Worm (Caenorhabditis elegans): ENCODE measurements around the gene C34D10.5.

Gene C34D10.5

DNA sequence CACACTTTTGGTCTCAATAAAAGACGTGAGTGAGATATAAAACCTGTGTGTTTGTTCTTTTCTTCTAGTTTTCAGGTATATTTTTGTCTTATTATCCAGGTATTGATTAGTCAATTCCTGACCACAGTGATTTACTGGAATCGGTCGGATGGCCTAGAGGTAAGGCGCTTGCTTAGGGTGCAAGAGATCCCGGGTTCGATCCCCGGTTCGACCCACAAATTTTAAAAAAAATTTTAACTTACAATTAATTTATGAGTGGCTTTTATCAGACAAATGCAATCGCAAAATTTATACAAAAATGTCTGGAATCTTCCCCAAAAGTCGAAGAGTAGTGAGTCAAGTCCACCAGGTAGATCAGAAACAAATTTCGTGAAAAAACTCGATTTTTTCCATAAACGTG lies 19.5 kb downstream of the C34D10.5 start (continued):
- TF ChIP-seq gei-17 (GFP tag; optimal IDR thresholded peaks at IDR 0.05) (no peak), ceh-58 (GFP tag; IDR thresholded peaks at IDR 0.05) (0 out of 2 replicates have a peak, but pooled peaks have one; percentile 80), cebp-1 (GFP tag; IDR thresholded peaks at IDR 0.05) (no peak), cebp-1 (tag; optimal IDR thresholded peaks at IDR 0.05) (no peak), Y79H2A.3 (GFP tag; conservative IDR thresholded peaks at IDR 0.05) (no peak), ztf-25 (GFP tag; IDR thresholded peaks at IDR 0.05) (peak; percentile 66; the same call in 1 of the 2 replicates), Y56A3A.18 (GFP tag; IDR thresholded peaks at IDR 0.05) (0 out of 2 replicates have a peak, but pooled peaks have one; percentile 55), ztf-3 (GFP tag; optimal IDR thresholded peaks at IDR 0.05) (no peak), egl-18 (GFP tag; IDR thresholded peaks at IDR 0.05) (no peak), hmg-20 (GFP tag; IDR thresholded peaks at IDR 0.05) (0 out of 2 replicates have a peak, but pooled peaks have one; percentile 34), K11D2.4 (GFP tag; IDR thresholded peaks at IDR 0.05) (no peak), ztf-18 (tag; optimal IDR thresholded peaks at IDR 0.05) (peak; percentile 29), nfyb-1 (GFP tag; IDR thresholded peaks at IDR 0.05) (no peak), attf-6 (GFP tag; IDR thresholded peaks at IDR 0.05) (peak; percentile 31; the same call in 1 of the 2 replicates), aptf-2 (GFP tag; conservative IDR thresholded peaks at IDR 0.05) (no peak), lin-26 (GFP tag; IDR thresholded peaks at IDR 0.05) (peak; percentile 89), him-1 (tag; optimal IDR thresholded peaks at IDR 0.05) (peak; percentile 50), let-607 (tag; optimal IDR thresholded peaks at IDR 0.05) (no peak), unc-62 (GFP tag; optimal IDR thresholded peaks at IDR 0.05) (no peak), rpc-1 (optimal IDR thresholded peaks at IDR 0.05) (peak; percentile 44), rpc-1 (tag; optimal IDR thresholded peaks at IDR 0.05) (peak; percentile 69), die-1 (tag; optimal IDR thresholded peaks at IDR 0.05) (peak; percentile 53)

DNA sequence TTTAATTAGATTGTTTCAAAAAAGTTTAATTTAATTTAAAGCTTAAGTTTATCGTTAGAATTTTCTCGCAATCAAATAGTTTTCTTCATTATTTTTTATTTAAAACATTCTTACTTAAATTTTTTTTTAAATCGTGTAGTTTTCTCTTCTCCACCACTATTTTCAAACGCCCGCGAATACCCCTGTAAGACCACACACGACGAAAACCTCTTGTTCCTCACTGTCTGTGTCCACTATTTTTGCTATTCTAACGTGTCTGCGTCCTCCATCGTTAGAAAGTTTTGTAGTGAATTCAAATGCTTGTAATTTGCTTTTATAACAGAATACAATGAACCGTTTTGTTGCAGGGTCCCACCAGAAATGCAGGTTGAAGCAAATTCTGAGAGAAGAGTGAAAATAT lies 23.1 kb downstream of the C34D10.5 start, which contains the start of gene xol-1:
xol-1 (plus strand) TSS at position 347 of the 400 bp plus-strand sequence.
- TF ChIP-seq fkh-3 (tag; optimal IDR thresholded peaks at IDR 0.05) = no peak
- TF ChIP-seq C17E4.6 (GFP tag; IDR thresholded peaks at IDR 0.05) = no peak
- TF ChIP-seq hmg-1.2 (GFP tag; IDR thresholded peaks at IDR 0.05) = no peak
- no peak for TF ChIP-seq rcor-1 (GFP tag; IDR thresholded peaks at IDR 0.05)
- TF ChIP-seq efl-1 (GFP tag; optimal IDR thresholded peaks at IDR 0.05) = no peak
- no peak for TF ChIP-seq madf-3 (GFP tag; IDR thresholded peaks at IDR 0.05)
- TF ChIP-seq B0261.1 (tag; optimal IDR thresholded peaks at IDR 0.05) = no peak
- TF ChIP-seq ceh-27 (GFP tag; optimal IDR thresholded peaks at IDR 0.05) = no peak
- TF ChIP-seq F33H1.4 (GFP tag; IDR thresholded peaks at IDR 0.05) = no peak
- no peak for TF ChIP-seq bed-2 (GFP tag; IDR thresholded peaks at IDR 0.05)
- no peak for TF ChIP-seq madf-8 (GFP tag; conservative IDR thresholded peaks at IDR 0.05)
- no peak for TF ChIP-seq Y53G8AR.9 (GFP tag; conservative IDR thresholded peaks at IDR 0.05)
- no peak for TF ChIP-seq pha-4 (tag; optimal IDR thresholded peaks at IDR 0.05)
- TF ChIP-seq D2030.7 (GFP tag; IDR thresholded peaks at IDR 0.05) = no peak
- no peak for TF ChIP-seq Y67H2A.10 (GFP tag; conservative IDR thresholded peaks at IDR 0.05)

DNA sequence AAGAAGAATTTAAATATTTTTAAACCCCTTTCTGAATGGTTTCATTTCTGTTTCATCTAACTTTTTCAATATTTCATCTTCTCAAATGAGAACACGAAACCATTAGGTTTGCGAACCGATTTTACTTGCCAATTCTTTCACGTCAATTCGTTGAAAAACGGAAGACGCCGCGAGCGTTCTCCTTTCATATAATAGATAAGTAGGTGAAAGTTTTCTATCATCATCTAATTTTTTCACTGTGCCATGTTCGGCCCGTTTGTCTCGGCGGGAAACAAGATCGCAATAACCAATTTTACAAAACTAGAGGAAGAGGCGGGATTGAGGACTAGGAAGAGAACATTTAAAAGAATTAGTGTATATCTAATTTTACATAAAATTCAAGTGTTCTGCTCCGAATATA lies 27.3 kb downstream of the C34D10.5 start, which contains the start of gene C18A11.4:
C18A11.4 (plus strand) TSS at position 367 of the 400 bp plus-strand sequence.
- TF ChIP-seq lsy-27 (tag; optimal IDR thresholded peaks at IDR 0.05; ENCODE audit: borderline replicate concordance, insufficient read depth) = no peak
- TF ChIP-seq snpc-3.4 (tag; optimal IDR thresholded peaks at IDR 0.05) = no peak
- no peak for TF ChIP-seq xnd-1 (tag; optimal IDR thresholded peaks at IDR 0.05)
- TF ChIP-seq sea-2 (GFP tag; IDR thresholded peaks at IDR 0.05) = no peak
- no peak for TF ChIP-seq pbrm-1 (GFP tag; IDR thresholded peaks at IDR 0.05)
- no peak for TF ChIP-seq F22D6.2 (tag; optimal IDR thresholded peaks at IDR 0.05)
- no peak for TF ChIP-seq gei-17 (GFP tag; optimal IDR thresholded peaks at IDR 0.05)
- no peak for TF ChIP-seq snpc-1.3 (tag; optimal IDR thresholded peaks at IDR 0.05; ENCODE audit: insufficient read depth)
- TF ChIP-seq ztf-22 (GFP tag; optimal IDR thresholded peaks at IDR 0.05) = no peak
- no peak for TF ChIP-seq sdz-38 (tag; optimal IDR thresholded peaks at IDR 0.05)
- no peak for TF ChIP-seq mes-4 (tag; optimal IDR thresholded peaks at IDR 0.05)
- no peak for TF ChIP-seq hsf-1 (GFP tag; IDR thresholded peaks at IDR 0.05)
- TF ChIP-seq lin-26 (GFP tag; IDR thresholded peaks at IDR 0.05) = no peak
- TF ChIP-seq rcor-1 (GFP tag; IDR thresholded peaks at IDR 0.05) = no peak
